Fruit fly (Drosophila melanogaster): ENCODE results near the gene RpS4.

Gene RpS4

dm6 chr3L:13041292-13042067, at the start of gene RpS4 (continued):
- TF ChIP-seq cad (GFP tag; optimal IDR thresholded peaks at IDR 0.05) (no peak), CG2129 (GFP tag; IDR thresholded peaks at IDR 0.05; ENCODE audit: partially characterized antibody) (no peak), nmo (GFP tag; optimal IDR thresholded peaks at IDR 0.05) (peak; percentile 68), CG7556 (GFP tag; optimal IDR thresholded peaks at IDR 0.05) (peak; percentile 64), Pdp1 (GFP tag; optimal IDR thresholded peaks at IDR 0.05) (peak; percentile 75 to 87), sna (GFP tag; IDR thresholded peaks at IDR 0.05; ENCODE audit: partially characterized antibody) (no peak), NK7.1 (GFP tag; optimal IDR thresholded peaks at IDR 0.05) (peak; percentile 87), CG34422 (GFP tag; IDR thresholded peaks at IDR 0.05) (peak; percentile 88), C15 (GFP tag; IDR thresholded peaks at IDR 0.05) (peak; percentile 84), zfh2 (GFP tag; optimal IDR thresholded peaks at IDR 0.05) (peak; percentile 80), CG8290 (GFP tag; optimal IDR thresholded peaks at IDR 0.05) (peak; percentile 54), CG8290 (tag; optimal IDR thresholded peaks at IDR 0.05) (peak; percentile 92 to 98), tgo (GFP tag; IDR thresholded peaks at IDR 0.05) (peak; percentile 78), CoRest (tag; optimal IDR thresholded peaks at IDR 0.05) (peak; percentile 74), Jarid2 (GFP tag; optimal IDR thresholded peaks at IDR 0.05) (peak; percentile 84), CG4707 (GFP tag; optimal IDR thresholded peaks at IDR 0.05) (peak; percentile 96), CG4404 (GFP tag; IDR thresholded peaks at IDR 0.05) (peak; percentile 60), pan (optimal IDR thresholded peaks at IDR 0.05) (no peak), pan (GFP tag; optimal IDR thresholded peaks at IDR 0.05 in 1 of 2, IDR thresholded peaks at IDR 0.05 in 1 of 2) (peak in 1 of 2 experiments; percentile 85), CG8924 (tag; optimal IDR thresholded peaks at IDR 0.05) (peak; percentile 73), CG3726 (GFP tag; IDR thresholded peaks at IDR 0.05) (peak; percentile 82), CG14441 (GFP tag; IDR thresholded peaks at IDR 0.05) (peak; percentile 75), CG2889 (GFP tag; IDR thresholded peaks at IDR 0.05) (peak; percentile 63; the same call in 2 of the 3 replicates), corto (GFP tag; optimal IDR thresholded peaks at IDR 0.05) (no peak), ems (GFP tag; optimal IDR thresholded peaks at IDR 0.05) (peak; percentile 79), Usf (GFP tag; optimal IDR thresholded peaks at IDR 0.05) (peak; percentile 73), ttk (GFP tag; IDR thresholded peaks at IDR 0.05) (peak; percentile 76), trh (GFP tag; optimal IDR thresholded peaks at IDR 0.05) (peak; percentile 68), CG31388 (GFP tag; optimal IDR thresholded peaks at IDR 0.05) (peak; percentile 4), ham (GFP tag; IDR thresholded peaks at IDR 0.05) (peak; percentile 54; the same call in 1 of the 2 replicates), Hmr (GFP tag; optimal IDR thresholded peaks at IDR 0.05) (peak; percentile 96), Deaf1 (tag; optimal IDR thresholded peaks at IDR 0.05) (peak; percentile 44), lab (GFP tag; optimal IDR thresholded peaks at IDR 0.05) (peak; percentile 98), ara (GFP tag; IDR thresholded peaks at IDR 0.05) (peak; percentile 77), Dbx (GFP tag; IDR thresholded peaks at IDR 0.05) (peak; percentile 91), grn (GFP tag; optimal IDR thresholded peaks at IDR 0.05) (peak; percentile 73), CG14710 (tag; optimal IDR thresholded peaks at IDR 0.05) (peak; percentile 72), hb (GFP tag; IDR thresholded peaks at IDR 0.05; ENCODE audit: partially characterized antibody) (no peak), dysf (GFP tag; IDR thresholded peaks at IDR 0.05) (peak; percentile 78), chn (GFP tag; optimal IDR thresholded peaks at IDR 0.05) (peak; percentile 79), TFAM (GFP tag; optimal IDR thresholded peaks at IDR 0.05) (peak; percentile 63), CG34224 (GFP tag; IDR thresholded peaks at IDR 0.05; ENCODE audit: partially characterized antibody) (no peak), CG5180 (GFP tag; optimal IDR thresholded peaks at IDR 0.05) (peak; percentile 82), Adf1 (GFP tag; IDR thresholded peaks at IDR 0.05) (peak; percentile 48; the same call in 1 of the 2 replicates), CG8281 (tag; optimal IDR thresholded peaks at IDR 0.05) (peak; percentile 73), CG17361 (GFP tag; IDR thresholded peaks at IDR 0.05) (peak; percentile 89), pita (GFP tag; optimal IDR thresholded peaks at IDR 0.05) (peak; percentile 21), CG14667 (GFP tag; IDR thresholded peaks at IDR 0.05) (no peak), GATAe (GFP tag; conservative IDR thresholded peaks at IDR 0.05) (peak; percentile 43; the same call in 1 of the 2 replicates)
